Fruit fly (Drosophila melanogaster) whole organism, embryonic: ENCODE results near the gene LSm3.
A peak's percentile ranks its signal among the peaks of the same experiment; 100 is the strongest.

Experiments
- Atf3 ChIP-seq: fragments of 200-800 bp; sonication (Bioruptor generic); optimal IDR thresholded peaks from 3 replicates; lab custom pipeline; 2016; ENCODE audit warnings: missing biosample characterization, missing genetic modification characterization
- BtbVII ChIP-seq: fragments of 200-800 bp; sonication (Bioruptor generic); optimal IDR thresholded peaks from 3 replicates; lab custom pipeline; 2017; ENCODE audit warnings: missing biosample characterization, mild to moderate bottlenecking, missing genetic modification characterization
- CG1024 ChIP-seq: fragments of 200-800 bp; sonication (Bioruptor generic); IDR thresholded peaks from 2 replicates; pipeline ENCODE4 v1.3.6; 2022; ENCODE audit warnings: missing biosample characterization, missing genetic modification characterization
- CG11456 ChIP-seq: fragments of 200-800 bp; sonication (Bioruptor generic); IDR thresholded peaks from 3 replicates; pipeline ENCODE4 v1.3.6; 2022; ENCODE audit warnings: missing biosample characterization, missing genetic modification characterization
- CG11560 ChIP-seq: fragments of 200-800 bp; sonication (Bioruptor generic); IDR thresholded peaks from 3 replicates; pipeline ENCODE4 v1.3.6; 2022; ENCODE audit warnings: missing biosample characterization, missing genetic modification characterization
- CG13287 ChIP-seq: fragments of 200-800 bp; sonication (Bioruptor generic); IDR thresholded peaks from 2 replicates; pipeline ENCODE4 v1.3.6; 2022; ENCODE audit warnings: missing biosample characterization, missing genetic modification characterization; ENCODE audit not compliant: partially characterized antibody
- CG1647 ChIP-seq: fragments of 200-800 bp; sonication (Bioruptor generic); optimal IDR thresholded peaks from 3 replicates; lab custom pipeline; 2016; ENCODE audit warnings: missing biosample characterization, missing genetic modification characterization
- CG18619 ChIP-seq: fragments of 200-800 bp; sonication (Bioruptor generic); optimal IDR thresholded peaks from 3 replicates; lab custom pipeline; 2017; ENCODE audit warnings: missing biosample characterization, mild to moderate bottlenecking, missing genetic modification characterization
- CG2116 ChIP-seq: fragments of 200-800 bp; sonication (Bioruptor generic); optimal IDR thresholded peaks from 3 replicates; lab custom pipeline; 2018; ENCODE audit warnings: missing biosample characterization, mild to moderate bottlenecking, missing genetic modification characterization
- CG30020 ChIP-seq: fragments of 200-800 bp; optimal IDR thresholded peaks from 2 replicates; lab custom pipeline; 2019; ENCODE audit warnings: missing biosample characterization, mild to moderate bottlenecking, missing genetic modification characterization, moderate library complexity
- CG34422 ChIP-seq: fragments of 200-800 bp; sonication (Bioruptor generic); IDR thresholded peaks from 3 replicates; pipeline ENCODE4 v1.3.6; 2022; ENCODE audit warnings: missing biosample characterization, missing genetic modification characterization
- CG4730 ChIP-seq: fragments of 200-800 bp; sonication (Bioruptor generic); IDR thresholded peaks from 2 replicates; pipeline ENCODE4 v1.3.6; 2022; ENCODE audit warnings: missing biosample characterization, missing genetic modification characterization
- CG6813 ChIP-seq: fragments of 200-800 bp; sonication (Bioruptor generic); optimal IDR thresholded peaks from 2 replicates; lab custom pipeline; 2017; ENCODE audit warnings: missing biosample characterization, missing genetic modification characterization, mild to moderate bottlenecking, moderate library complexity, missing genetic modification reagents
- D ChIP-seq, 2 experiments: fragments of 200-800 bp in 1 of 2; fragments of >200 bp in 1 of 2; sonication (Bioruptor generic) in 1 of 2; optimal IDR thresholded peaks; 2 replicates in 1 of 2; 3 replicates in 1 of 2; lab custom pipeline; 2017; ENCODE audit warnings: mild to moderate bottlenecking in 1 of 2, missing biosample characterization in 1 of 2, missing genetic modification characterization in 1 of 2, missing genetic modification reagents in 1 of 2
- Deaf1 ChIP-seq: fragments of 200-800 bp; optimal IDR thresholded peaks from 3 replicates; lab custom pipeline; 2019; ENCODE audit warnings: missing biosample characterization, mild to moderate bottlenecking, missing genetic modification characterization, moderate library complexity
- Dek ChIP-seq: fragments of 200-800 bp; sonication (Bioruptor generic); optimal IDR thresholded peaks from 3 replicates; lab custom pipeline; 2019; ENCODE audit warnings: missing biosample characterization, mild to moderate bottlenecking, missing genetic modification characterization, moderate library complexity
- Elba2 ChIP-seq: fragments of 200-800 bp; sonication (Bioruptor generic); optimal IDR thresholded peaks from 3 replicates; lab custom pipeline; 2016; ENCODE audit warnings: missing biosample characterization, missing genetic modification characterization
- Ets97D ChIP-seq: fragments of 200-800 bp; sonication (Bioruptor generic); optimal IDR thresholded peaks from 3 replicates; lab custom pipeline; 2016; ENCODE audit warnings: missing biosample characterization, missing genetic modification characterization
- H15 ChIP-seq: fragments of 200-800 bp; sonication (Bioruptor generic); IDR thresholded peaks from 3 replicates; pipeline ENCODE4 v1.3.6; 2022; ENCODE audit warnings: missing biosample characterization, missing genetic modification characterization
- Hand ChIP-seq: fragments of 200-800 bp; sonication (Bioruptor generic); optimal IDR thresholded peaks from 2 replicates; lab custom pipeline; 2017; ENCODE audit warnings: mild to moderate bottlenecking, missing biosample characterization, missing genetic modification reagents, missing genetic modification characterization
- Hr78 ChIP-seq, 2 experiments: fragments of 200-800 bp in 1 of 2; fragments of >200 bp in 1 of 2; sonication (Bioruptor generic) in 1 of 2; optimal IDR thresholded peaks; 2 replicates each; lab custom pipeline; 2017 to 2019; ENCODE audit warnings: missing biosample characterization in 2 of 2, missing genetic modification characterization in 2 of 2, mild to moderate bottlenecking in 1 of 2, moderate library complexity in 1 of 2
- Hsf ChIP-seq: fragments of 200-800 bp; sonication (Bioruptor generic); optimal IDR thresholded peaks from 3 replicates; lab custom pipeline; 2016; ENCODE audit warnings: missing biosample characterization, missing genetic modification characterization
- Lhr ChIP-seq: fragments of 200-800 bp; sonication (Bioruptor generic); optimal IDR thresholded peaks from 3 replicates; lab custom pipeline; 2017; ENCODE audit warnings: mild to moderate bottlenecking, missing biosample characterization, missing genetic modification reagents, missing genetic modification characterization
- Neu2 ChIP-seq: fragments of 200-800 bp; sonication (Bioruptor generic); optimal IDR thresholded peaks from 3 replicates; lab custom pipeline; 2016; ENCODE audit warnings: missing biosample characterization, missing genetic modification characterization, borderline replicate concordance
- Nf-YB ChIP-seq: fragments of 200-800 bp; sonication (Bioruptor generic); optimal IDR thresholded peaks from 3 replicates; lab custom pipeline; 2019; ENCODE audit warnings: missing biosample characterization, mild to moderate bottlenecking, missing genetic modification characterization, moderate library complexity
- Ptx1 ChIP-seq: fragments of 200-800 bp; sonication (Bioruptor generic); IDR thresholded peaks from 2 replicates; pipeline ENCODE4 v1.3.6; 2022; ENCODE audit warnings: missing biosample characterization, missing genetic modification characterization
- Rx ChIP-seq: fragments of 200-800 bp; sonication (Bioruptor generic); IDR thresholded peaks from 2 replicates; pipeline ENCODE4 v1.3.6; 2022; ENCODE audit warnings: missing biosample characterization, missing genetic modification characterization
- Side ChIP-seq: fragments of 200-800 bp; sonication (Bioruptor generic); optimal IDR thresholded peaks from 2 replicates; lab custom pipeline; 2016; ENCODE audit warnings: missing biosample characterization, missing genetic modification characterization
- Sox102F ChIP-seq: fragments of 200-800 bp; sonication (Bioruptor generic); optimal IDR thresholded peaks from 2 replicates; lab custom pipeline; 2018; ENCODE audit warnings: missing biosample characterization, mild to moderate bottlenecking, missing genetic modification characterization, moderate library complexity
- Sry-β ChIP-seq: fragments of 200-800 bp; sonication (Bioruptor generic); optimal IDR thresholded peaks from 2 replicates; lab custom pipeline; 2018; ENCODE audit warnings: missing biosample characterization, mild to moderate bottlenecking, missing genetic modification characterization, moderate library complexity
- Taf1 ChIP-seq: fragments of 200-800 bp; sonication (Bioruptor generic); IDR thresholded peaks from 2 replicates; pipeline ENCODE4 v1.3.6; 2022; ENCODE audit warnings: missing biosample characterization, missing genetic modification characterization
- YL-1 ChIP-seq: fragments of 200-800 bp; sonication (Bioruptor generic); optimal IDR thresholded peaks from 3 replicates; lab custom pipeline; 2017; ENCODE audit warnings: missing biosample characterization, mild to moderate bottlenecking, missing genetic modification characterization
- ab ChIP-seq: fragments of 200-800 bp; sonication (Bioruptor generic); optimal IDR thresholded peaks from 2 replicates; lab custom pipeline; 2016; ENCODE audit warnings: missing biosample characterization, missing genetic modification characterization
- bsh ChIP-seq, 2 experiments: fragments of 200-800 bp; sonication (Bioruptor generic); optimal IDR thresholded peaks; 2 replicates each; lab custom pipeline; 2017 to 2018; ENCODE audit warnings: mild to moderate bottlenecking in 2 of 2, missing biosample characterization in 2 of 2, missing genetic modification characterization in 2 of 2, moderate library complexity in 1 of 2
- chif ChIP-seq, 2 experiments: fragments of 200-800 bp; sonication (Bioruptor generic); optimal IDR thresholded peaks; 3 replicates each; lab custom pipeline; 2016; ENCODE audit warnings: missing biosample characterization in 2 of 2, missing genetic modification characterization in 2 of 2
- croc ChIP-seq: fragments of 200-800 bp; sonication (Bioruptor generic); conservative IDR thresholded peaks from 3 replicates; pipeline ENCODE4 v1.3.6; 2022; ENCODE audit warnings: missing biosample characterization, missing genetic modification characterization
- crp ChIP-seq, 2 experiments: fragments of 200-800 bp; sonication (Bioruptor generic); optimal IDR thresholded peaks; 2 replicates in 1 of 2; 3 replicates in 1 of 2; lab custom pipeline; 2017; ENCODE audit warnings: missing biosample characterization in 2 of 2, missing genetic modification characterization in 2 of 2, mild to moderate bottlenecking in 1 of 2, moderate library complexity in 1 of 2
- fru ChIP-seq: fragments of >200 bp; optimal IDR thresholded peaks from 2 replicates; lab custom pipeline; 2017
- gfzf ChIP-seq: fragments of 200-800 bp; sonication (Bioruptor generic); optimal IDR thresholded peaks from 2 replicates; lab custom pipeline; 2016; ENCODE audit warnings: missing biosample characterization, mild to moderate bottlenecking, missing genetic modification characterization, moderate library complexity
- gsb-n ChIP-seq: fragments of 200-800 bp; sonication (Bioruptor generic); optimal IDR thresholded peaks from 3 replicates; lab custom pipeline; 2018; ENCODE audit warnings: missing biosample characterization, mild to moderate bottlenecking, missing genetic modification characterization
- lilli ChIP-seq: fragments of 200-800 bp; sonication (Bioruptor generic); optimal IDR thresholded peaks from 3 replicates; lab custom pipeline; 2016; ENCODE audit warnings: missing biosample characterization, missing genetic modification characterization
- sc ChIP-seq, 3 experiments: fragments of >200 bp in 2 of 3; fragments of 200-800 bp in 1 of 3; sonication (Bioruptor generic) in 1 of 3; optimal IDR thresholded peaks; 2 replicates in 2 of 3; 3 replicates in 1 of 3; lab custom pipeline; 2017; ENCODE audit warnings: mild to moderate bottlenecking in 1 of 3, missing biosample characterization in 1 of 3, missing genetic modification characterization in 1 of 3, missing genetic modification reagents in 1 of 3
- seq ChIP-seq: fragments of 200-800 bp; sonication (Bioruptor generic); IDR thresholded peaks from 2 replicates; pipeline ENCODE4 v1.3.6; 2022; ENCODE audit warnings: missing biosample characterization, missing genetic modification characterization
- sima ChIP-seq: fragments of 200-800 bp; sonication (Bioruptor generic); optimal IDR thresholded peaks from 2 replicates; lab custom pipeline; 2016; ENCODE audit warnings: missing biosample characterization, missing genetic modification characterization
- sisA ChIP-seq: fragments of 200-800 bp; sonication (Bioruptor generic); IDR thresholded peaks from 2 replicates; pipeline ENCODE4 v1.3.6; 2022; ENCODE audit warnings: missing biosample characterization, missing genetic modification characterization
- sr ChIP-seq: fragments of 200-800 bp; sonication (Bioruptor generic); IDR thresholded peaks from 3 replicates; pipeline ENCODE4 v1.3.6; 2022; ENCODE audit warnings: missing biosample characterization, missing genetic modification characterization
- tap ChIP-seq: fragments of 200-800 bp; optimal IDR thresholded peaks from 3 replicates; lab custom pipeline; 2019; ENCODE audit warnings: missing biosample characterization, mild to moderate bottlenecking, missing genetic modification characterization, moderate library complexity
- zfh1 ChIP-seq: fragments of 200-800 bp; sonication (Bioruptor generic); IDR thresholded peaks from 3 replicates; pipeline ENCODE4 v1.3.6; 2022; ENCODE audit warnings: missing biosample characterization, missing genetic modification characterization

Gene LSm3

DNA sequence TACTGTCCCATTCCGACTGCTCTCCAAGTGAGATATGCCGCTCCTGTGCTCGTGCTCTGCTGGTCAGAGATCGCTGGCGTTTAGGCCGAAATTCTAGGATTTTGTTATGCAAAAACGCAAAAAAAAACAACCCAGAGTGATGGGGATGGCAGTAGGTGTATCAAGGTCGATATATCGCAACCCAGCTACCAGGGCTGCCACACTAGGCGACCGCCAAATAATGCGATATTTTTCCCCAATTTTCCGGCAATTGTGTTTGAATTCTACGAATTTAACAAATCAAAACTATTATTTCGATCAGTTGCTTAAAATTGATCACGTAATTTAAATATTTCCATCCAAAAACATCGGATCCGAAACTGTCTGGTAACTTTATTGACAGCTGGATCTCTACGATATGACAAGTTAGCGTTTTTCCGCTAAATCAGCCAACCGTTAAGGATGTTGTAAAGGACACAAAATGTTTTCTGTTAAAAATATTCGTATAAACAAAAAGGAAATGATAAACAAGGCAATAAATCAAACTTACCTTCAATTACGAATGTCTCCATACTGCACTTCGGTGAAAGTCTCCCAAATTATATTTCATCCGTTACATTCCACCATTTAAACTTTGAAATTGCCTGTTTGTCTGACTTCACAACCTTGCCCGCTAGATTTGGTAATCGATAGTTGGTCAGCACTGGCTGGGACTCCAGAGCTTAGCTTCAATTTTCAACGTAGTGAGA, 41.6 kb downstream of the LSm3 start, which contains the start of gene spas (continued):
- TF ChIP-seq Side (peak; percentile 40), sima (GFP tag; lab: Kevin White, UChicago) (no peak), Ets97D (GFP tag; lab: Kevin White, UChicago) (peak; percentile 58), CG11560 (tag; lab: Robert Waterston, UW) (0 out of 3 replicates have a peak, but pooled peaks have one; percentile 30), CG1024 (peak; percentile 53), CG18619 (peak; percentile 61), gfzf (GFP tag; lab: Kevin White, UChicago) (peak; percentile 27), crp (GFP tag; optimal IDR thresholded peaks at IDR 0.05; lab: Kevin White, UChicago) (peak in 1 of 2 experiments; percentile 81), CG34422 (GFP tag; lab: Robert Waterston, UW) (peak; percentile 82), CG11456 (peak; percentile 82), sr (GFP tag; lab: Robert Waterston, UW) (no peak), croc (GFP tag; lab: Robert Waterston, UW) (peak; percentile 56; the same call in 2 of the 3 replicates), Elba2 (no peak), Rx (GFP tag; lab: Robert Waterston, UW) (0 out of 2 replicates have a peak, but pooled peaks have one; percentile 32), sisA (GFP tag; lab: Robert Waterston, UW) (peak; percentile 87), ab (GFP tag; lab: Kevin White, UChicago) (no peak), seq (GFP tag; lab: Robert Waterston, UW) (no peak), BtbVII (no peak), Hand (GFP tag; lab: Kevin White, UChicago) (no peak), H15 (GFP tag; lab: Robert Waterston, UW) (peak; percentile 68; the same call in 2 of the 3 replicates), zfh1 (GFP tag; lab: Robert Waterston, UW) (peak; percentile 87), Sox102F (no peak), tap (no peak), Ptx1 (GFP tag; lab: Robert Waterston, UW) (peak; percentile 81), CG2116 (GFP tag; lab: Kevin White, UChicago) (peak; percentile 63), lilli (peak; percentile 74), Taf1 (GFP tag; lab: Robert Waterston, UW) (peak; percentile 44; the same call in 1 of the 2 replicates), Sry-β (GFP tag; lab: Kevin White, UChicago) (peak; percentile 96), CG4730 (GFP tag; lab: Robert Waterston, UW) (peak; percentile 61; the same call in 1 of the 2 replicates), Neu2 (GFP tag; lab: Kevin White, UChicago) (peak; percentile 47), CG30020 (tag; lab: Kevin White, UChicago) (peak; percentile 65), Lhr (no peak), chif (GFP tag; optimal IDR thresholded peaks at IDR 0.05; lab: Kevin White, UChicago) (peak; percentile 24 to 70), Hr78 (GFP tag; optimal IDR thresholded peaks at IDR 0.05; lab: Kevin White, UChicago) (no peak), Atf3 (GFP tag; lab: Kevin White, UChicago) (peak; percentile 77), sc (optimal IDR thresholded peaks at IDR 0.05; lab: Kevin White, UChicago) (no peak), sc (GFP tag; optimal IDR thresholded peaks at IDR 0.05; lab: Kevin White, UChicago) (no peak), CG1647 (GFP tag; lab: Kevin White, UChicago) (peak; percentile 28), Dek (tag; lab: Kevin White, UChicago) (peak; percentile 40), gsb-n (tag; lab: Kevin White, UChicago) (no peak), Nf-YB (GFP tag; lab: Kevin White, UChicago) (peak; percentile 31), CG6813 (GFP tag; lab: Kevin White, UChicago) (no peak), Hsf (GFP tag; lab: Kevin White, UChicago) (peak; percentile 75), Deaf1 (tag; lab: Kevin White, UChicago) (no peak), fru (lab: Kevin White, UChicago) (no peak), CG13287 (GFP tag; lab: Robert Waterston, UW) (peak; percentile 90), D (optimal IDR thresholded peaks at IDR 0.05; lab: Kevin White, UChicago) (no peak), D (GFP tag; optimal IDR thresholded peaks at IDR 0.05; lab: Kevin White, UChicago) (peak; percentile 35), bsh (GFP tag; optimal IDR thresholded peaks at IDR 0.05; lab: Kevin White, UChicago) (peak in 1 of 2 experiments; percentile 66), YL-1 (GFP tag; lab: Kevin White, UChicago) (peak; percentile 65)
